Fruit fly (Drosophila melanogaster) whole organism, embryonic: ENCODE measurements around the gene Egfrap.

Source experiments
- CG6272 ChIP-seq: fragments of 200-800 bp; sonication (Bioruptor generic); IDR thresholded peaks from 2 replicates; pipeline ENCODE4 v1.3.6; 2022; ENCODE audit warnings: missing biosample characterization, missing genetic modification characterization
- abd-A ChIP-seq: fragments of 200-800 bp; sonication (Bioruptor generic); optimal IDR thresholded peaks from 3 replicates; lab custom pipeline; 2019; ENCODE audit warnings: missing biosample characterization, mild to moderate bottlenecking, missing genetic modification characterization, moderate library complexity
- dysf ChIP-seq: fragments of 200-800 bp; sonication (Bioruptor generic); IDR thresholded peaks from 3 replicates; pipeline ENCODE4 v1.3.6; 2022; ENCODE audit warnings: missing biosample characterization, missing genetic modification characterization
- tup ChIP-seq: fragments of 200-800 bp; sonication (Bioruptor generic); optimal IDR thresholded peaks from 2 replicates; lab custom pipeline; 2016; ENCODE audit warnings: missing biosample characterization, mild to moderate bottlenecking, missing genetic modification characterization, moderate library complexity

dm6 chr3L:5906599-5906998, 43.9 kb downstream of the Egfrap start, which contains the start of gene CG10486:
- TF ChIP-seq abd-A (tag; lab: Kevin White, UChicago): no peak
- TF ChIP-seq tup: no peak
- TF ChIP-seq dysf (GFP tag; lab: Robert Waterston, UW): no peak
- no peak for TF ChIP-seq CG6272
